Fruit fly (Drosophila melanogaster): Measurements from ENCODE around the gene Sfxn1-3.
A peak's percentile ranks its signal among the peaks of the same experiment; 100 is the strongest.

Sfxn1-3 gene

DNA sequence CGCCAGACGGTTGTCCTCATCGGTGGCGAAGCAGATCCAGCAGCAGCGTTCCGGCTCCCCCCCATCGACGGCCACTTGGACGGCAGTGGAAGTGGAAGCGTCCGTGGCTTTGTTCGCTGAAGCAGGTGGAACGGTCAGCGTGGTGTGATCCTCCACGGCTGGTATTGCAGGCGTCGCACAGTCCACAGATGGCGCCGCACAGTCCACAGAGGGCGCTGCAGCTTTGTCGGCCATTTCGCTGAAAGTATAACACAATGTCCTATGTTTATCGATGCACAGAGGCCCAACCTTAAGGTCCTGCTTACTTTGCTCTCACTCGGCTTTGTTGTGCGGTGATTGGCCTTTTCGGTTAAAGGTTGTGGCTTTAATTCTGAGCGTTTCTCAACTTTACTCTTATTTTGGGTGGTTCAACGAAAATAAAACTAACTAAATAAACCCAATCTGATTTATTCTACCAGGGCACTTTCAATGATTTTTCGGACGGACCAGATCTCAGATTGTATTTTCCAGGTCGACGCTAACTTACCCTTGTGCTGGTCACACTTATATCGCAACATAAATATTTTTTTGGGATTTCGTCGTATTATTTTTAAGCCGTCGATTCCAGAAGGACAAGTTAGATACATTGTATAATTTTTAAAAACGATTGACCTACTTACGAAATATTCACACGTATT is 19.1 kb downstream of the Sfxn1-3 start, which contains the start of gene CG9855 (continued):
- no peak for TF ChIP-seq CG12299 (tag; optimal IDR thresholded peaks at IDR 0.05)
- TF ChIP-seq CG2712 (tag; optimal IDR thresholded peaks at IDR 0.05): peak; percentile 32
- peak; percentile 21 for TF ChIP-seq HmgZ (tag; optimal IDR thresholded peaks at IDR 0.05)
- TF ChIP-seq jigr1 (GFP tag; IDR thresholded peaks at IDR 0.05): no peak
- TF ChIP-seq CG8290 (GFP tag; optimal IDR thresholded peaks at IDR 0.05): peak; percentile 24
- peak in 1 of 2 experiments; percentile 20 for TF ChIP-seq CG8290 (tag; optimal IDR thresholded peaks at IDR 0.05)
- TF ChIP-seq CG17829 (tag; optimal IDR thresholded peaks at IDR 0.05): peak; percentile 50
- TF ChIP-seq CG10321 (GFP tag; IDR thresholded peaks at IDR 0.05): no peak
- TF ChIP-seq MBD-R2 (GFP tag; IDR thresholded peaks at IDR 0.05): peak; percentile 78
- no peak for TF ChIP-seq ara (GFP tag; IDR thresholded peaks at IDR 0.05)
- TF ChIP-seq BEAF-32 (GFP tag; optimal IDR thresholded peaks at IDR 0.05): peak; percentile 59
- TF ChIP-seq CG17359 (tag; optimal IDR thresholded peaks at IDR 0.05): no peak
- peak; percentile 17 for TF ChIP-seq Hmr (GFP tag; optimal IDR thresholded peaks at IDR 0.05)
- no peak for TF ChIP-seq wek (GFP tag; optimal IDR thresholded peaks at IDR 0.05)
- TF ChIP-seq Lhr (GFP tag; optimal IDR thresholded peaks at IDR 0.05): peak; percentile 58
- TF ChIP-seq CG11504 (tag; optimal IDR thresholded peaks at IDR 0.05): peak; percentile 2
- TF ChIP-seq row (GFP tag; IDR thresholded peaks at IDR 0.05): peak; percentile 49
- peak; percentile 81 for TF ChIP-seq stwl (tag; optimal IDR thresholded peaks at IDR 0.05)
- TF ChIP-seq CG10267 (tag; optimal IDR thresholded peaks at IDR 0.05): peak; percentile 45
- TF ChIP-seq nerfin-1 (tag; optimal IDR thresholded peaks at IDR 0.05): peak; percentile 8
- TF ChIP-seq trem (tag; optimal IDR thresholded peaks at IDR 0.05): peak; percentile 46
- TF ChIP-seq crp (GFP tag; optimal IDR thresholded peaks at IDR 0.05): no peak
- TF ChIP-seq CG34224 (GFP tag; IDR thresholded peaks at IDR 0.05; ENCODE audit: partially characterized antibody): 0 out of 3 replicates have a peak, but pooled peaks have one; percentile 33
- TF ChIP-seq fd96Cb (tag; optimal IDR thresholded peaks at IDR 0.05): no peak
- TF ChIP-seq CG2116 (GFP tag; optimal IDR thresholded peaks at IDR 0.05): peak; percentile 40
- TF ChIP-seq Opbp (GFP tag; IDR thresholded peaks at IDR 0.05; ENCODE audit: partially characterized antibody): 0 out of 3 replicates have a peak, but pooled peaks have one; percentile 13
- TF ChIP-seq Hr3 (GFP tag; optimal IDR thresholded peaks at IDR 0.05): peak; percentile 16
- peak; percentile 59 for TF ChIP-seq ftz-f1 (GFP tag; optimal IDR thresholded peaks at IDR 0.05)
- peak; percentile 79 for TF ChIP-seq YL-1 (GFP tag; optimal IDR thresholded peaks at IDR 0.05)
- TF ChIP-seq nmo (GFP tag; optimal IDR thresholded peaks at IDR 0.05): peak; percentile 39
- TF ChIP-seq CG17186 (GFP tag; optimal IDR thresholded peaks at IDR 0.05): peak; percentile 26
- TF ChIP-seq sens (GFP tag): peak; percentile 48
- no peak for TF ChIP-seq ranshi (GFP tag; IDR thresholded peaks at IDR 0.05)
- peak; percentile 91 for TF ChIP-seq CTCF (GFP tag; optimal IDR thresholded peaks at IDR 0.05)
- TF ChIP-seq Ets97D (GFP tag; optimal IDR thresholded peaks at IDR 0.05): peak; percentile 45
- TF ChIP-seq CG15514 (GFP tag; optimal IDR thresholded peaks at IDR 0.05): peak; percentile 62
- TF ChIP-seq CG10431 (GFP tag; optimal IDR thresholded peaks at IDR 0.05): peak; percentile 11
- TF ChIP-seq CG12659 (GFP tag; optimal IDR thresholded peaks at IDR 0.05): peak; percentile 68
- peak; percentile 40 for TF ChIP-seq Sry-δ (GFP tag; optimal IDR thresholded peaks at IDR 0.05)
- peak; percentile 37 for TF ChIP-seq CG15601 (tag; optimal IDR thresholded peaks at IDR 0.05)
- TF ChIP-seq CG7928 (GFP tag; optimal IDR thresholded peaks at IDR 0.05): peak; percentile 66
- peak; percentile 75 for TF ChIP-seq MESR4 (GFP tag; optimal IDR thresholded peaks at IDR 0.05)
- TF ChIP-seq CG1603 (tag; optimal IDR thresholded peaks at IDR 0.05): peak; percentile 63
- peak; percentile 79 for TF ChIP-seq pzg (GFP tag; optimal IDR thresholded peaks at IDR 0.05)
- peak; percentile 34 for TF ChIP-seq Blimp-1 (GFP tag; optimal IDR thresholded peaks at IDR 0.05)
- peak; percentile 23 for TF ChIP-seq CoRest (tag; optimal IDR thresholded peaks at IDR 0.05)
- TF ChIP-seq D (optimal IDR thresholded peaks at IDR 0.05): no peak
- no peak for TF ChIP-seq D (GFP tag; optimal IDR thresholded peaks at IDR 0.05)
- peak; percentile 8 for TF ChIP-seq Fer1 (GFP tag; optimal IDR thresholded peaks at IDR 0.05)
